Fruit fly (Drosophila melanogaster): ENCODE measurements around the gene SoYb.

The SoYb gene

DNA sequence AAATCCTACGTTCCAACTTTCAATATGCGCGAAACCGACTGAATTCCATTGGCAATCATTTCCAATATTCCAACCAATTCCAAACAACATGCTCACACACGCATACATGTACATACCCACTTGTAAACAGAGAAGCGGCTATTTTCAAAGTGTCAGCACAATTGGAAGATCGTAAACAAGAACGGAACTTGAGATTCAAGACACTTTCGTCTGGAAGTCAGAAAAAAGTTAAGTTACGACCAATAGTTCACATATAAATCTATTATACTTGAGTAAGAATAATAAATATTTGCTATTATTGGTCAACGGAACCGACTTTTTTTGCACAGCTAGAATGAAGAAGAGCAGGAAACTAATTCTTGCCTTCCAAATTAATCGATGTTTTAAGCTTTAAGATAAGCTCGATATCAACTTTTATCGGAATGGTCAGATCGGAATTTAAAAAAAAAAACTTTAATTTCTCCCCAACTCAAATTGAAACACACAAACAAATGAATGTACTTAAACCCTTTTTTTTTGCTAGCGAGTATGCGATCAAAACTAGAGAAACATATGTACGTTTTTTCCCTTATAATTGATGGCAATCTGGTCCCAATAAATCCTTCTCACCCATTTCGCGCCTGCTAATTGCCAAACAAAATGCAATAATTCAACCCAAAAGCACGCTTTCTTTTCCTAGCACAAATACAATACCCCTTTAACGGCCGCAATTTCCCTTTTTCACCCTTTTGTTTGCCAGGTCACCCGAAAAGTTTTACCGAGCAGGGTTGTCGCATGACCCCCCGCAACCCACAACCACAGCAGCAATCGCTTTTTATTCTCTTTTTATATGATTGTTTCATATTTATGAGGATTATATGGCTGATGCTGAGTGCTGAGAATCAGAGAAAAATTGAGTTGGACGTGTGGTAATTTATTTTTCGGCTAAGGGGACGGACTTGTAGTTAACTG lies at the start of gene SoYb, which contains the start of gene CG31875:
SoYb (minus strand) TSS at position 329 of the 951 bp plus-strand sequence.
CG31875 (minus strand) TSS at position 329 of the 951 bp plus-strand sequence.
- TF ChIP-seq gl (tag; optimal IDR thresholded peaks at IDR 0.05), result no peak
- TF ChIP-seq CG8159 (tag; optimal IDR thresholded peaks at IDR 0.05), result no peak
- TF ChIP-seq CG10348 (GFP tag; IDR thresholded peaks at IDR 0.05), result no peak
- TF ChIP-seq Pif1A (GFP tag; optimal IDR thresholded peaks at IDR 0.05), result no peak
- TF ChIP-seq CG9948 (tag; optimal IDR thresholded peaks at IDR 0.05), result no peak
- TF ChIP-seq fd96Ca (GFP tag; IDR thresholded peaks at IDR 0.05), result no peak
- no peak for TF ChIP-seq Snoo (tag; optimal IDR thresholded peaks at IDR 0.05)
- no peak for TF ChIP-seq EcR (GFP tag; optimal IDR thresholded peaks at IDR 0.05)
- TF ChIP-seq CG4496 (GFP tag; IDR thresholded peaks at IDR 0.05), result no peak
- TF ChIP-seq CG34367 (tag; optimal IDR thresholded peaks at IDR 0.05), result no peak
- TF ChIP-seq CG8301 (tag; optimal IDR thresholded peaks at IDR 0.05), result no peak
- TF ChIP-seq CG13204 (GFP tag; optimal IDR thresholded peaks at IDR 0.05), result no peak
- no peak for TF ChIP-seq CG15710 (tag; optimal IDR thresholded peaks at IDR 0.05)

dm6 chr2L:10049280-10049679 lies 46.7 kb upstream of the SoYb start, which contains the start of gene CG33301:
Gene CG33301, plus strand, starts transcription at chr2L:10049580.
- no peak for TF ChIP-seq CG34367 (tag; optimal IDR thresholded peaks at IDR 0.05)
- TF ChIP-seq CG8159 (tag; optimal IDR thresholded peaks at IDR 0.05), result no peak
- no peak for TF ChIP-seq Pif1B (GFP tag; optimal IDR thresholded peaks at IDR 0.05)
- TF ChIP-seq fd96Ca (GFP tag; IDR thresholded peaks at IDR 0.05), result no peak
- TF ChIP-seq CG13204 (GFP tag; optimal IDR thresholded peaks at IDR 0.05), result no peak
- TF ChIP-seq EcR (GFP tag; optimal IDR thresholded peaks at IDR 0.05), result no peak
- no peak for TF ChIP-seq gl (tag; optimal IDR thresholded peaks at IDR 0.05)

dm6 chr2L:10035786-10036364 lies 33.3 kb upstream of the SoYb start:
- TF ChIP-seq fd96Ca (GFP tag; IDR thresholded peaks at IDR 0.05), result peak; percentile 38; the same call in 2 of the 3 replicates
- peak; percentile 40 for TF ChIP-seq EcR (GFP tag; optimal IDR thresholded peaks at IDR 0.05)
- TF ChIP-seq rn (GFP tag; IDR thresholded peaks at IDR 0.05), result no peak
- TF ChIP-seq CG14655 (GFP tag; optimal IDR thresholded peaks at IDR 0.05), result peak; percentile 31
- no peak for TF ChIP-seq Snoo (tag; optimal IDR thresholded peaks at IDR 0.05)
- TF ChIP-seq Ets98B (GFP tag; IDR thresholded peaks at IDR 0.05), result peak; percentile 7; the same call in 1 of the 2 replicates
- no peak for TF ChIP-seq gl (tag; optimal IDR thresholded peaks at IDR 0.05)
- peak; percentile 34 for TF ChIP-seq CG17806 (tag; optimal IDR thresholded peaks at IDR 0.05)
- no peak for TF ChIP-seq Pif1B (GFP tag; optimal IDR thresholded peaks at IDR 0.05)
- peak; percentile 47 for TF ChIP-seq CG15710 (tag; optimal IDR thresholded peaks at IDR 0.05)
- TF ChIP-seq CG32121 (GFP tag; IDR thresholded peaks at IDR 0.05), result no peak
- TF ChIP-seq CG8301 (tag; optimal IDR thresholded peaks at IDR 0.05), result no peak
- TF ChIP-seq D1 (tag; optimal IDR thresholded peaks at IDR 0.05), result no peak
- TF ChIP-seq CG10348 (GFP tag; IDR thresholded peaks at IDR 0.05), result no peak
- TF ChIP-seq CG8159 (tag; optimal IDR thresholded peaks at IDR 0.05), result peak; percentile 35
- TF ChIP-seq CG34367 (tag; optimal IDR thresholded peaks at IDR 0.05), result peak; percentile 39
- peak; percentile 36 for TF ChIP-seq CG9948 (tag; optimal IDR thresholded peaks at IDR 0.05)
- TF ChIP-seq CG13204 (GFP tag; optimal IDR thresholded peaks at IDR 0.05), result no peak
- TF ChIP-seq CG12605 (GFP tag; IDR thresholded peaks at IDR 0.05), result no peak
- TF ChIP-seq Pif1A (GFP tag; optimal IDR thresholded peaks at IDR 0.05), result peak; percentile 25
- TF ChIP-seq CG4496 (GFP tag; IDR thresholded peaks at IDR 0.05), result no peak

DNA sequence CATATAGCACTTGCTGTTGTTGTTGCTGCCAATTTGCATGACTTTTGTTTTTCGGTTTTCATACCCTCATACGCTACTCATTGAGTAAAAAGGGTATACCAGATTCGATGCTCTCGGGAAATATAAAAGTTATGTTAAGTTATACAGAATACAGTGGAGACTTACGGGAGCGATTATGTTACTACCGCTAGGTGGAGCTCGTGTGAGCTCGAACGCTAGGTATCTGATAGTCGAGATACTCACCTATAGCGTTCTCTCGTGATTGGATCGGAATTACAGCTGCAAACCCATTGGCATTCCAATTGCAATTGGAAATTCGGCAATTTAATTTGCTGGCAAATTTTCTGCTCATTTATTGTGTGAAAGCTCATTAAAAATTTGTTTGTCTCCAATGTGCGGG lies 30.9 kb upstream of the SoYb start:
- TF ChIP-seq fd96Ca (GFP tag; IDR thresholded peaks at IDR 0.05) (peak; percentile 50; the same call in 1 of the 3 replicates), CG14655 (GFP tag; optimal IDR thresholded peaks at IDR 0.05) (peak; percentile 12), Ets98B (GFP tag; IDR thresholded peaks at IDR 0.05) (peak; percentile 35), CG34367 (tag; optimal IDR thresholded peaks at IDR 0.05) (no peak), CG8159 (tag; optimal IDR thresholded peaks at IDR 0.05) (no peak), CG4496 (GFP tag; IDR thresholded peaks at IDR 0.05) (peak; percentile 62; the same call in 2 of the 3 replicates), CG32121 (GFP tag; IDR thresholded peaks at IDR 0.05) (peak; percentile 40; the same call in 1 of the 2 replicates)

DNA sequence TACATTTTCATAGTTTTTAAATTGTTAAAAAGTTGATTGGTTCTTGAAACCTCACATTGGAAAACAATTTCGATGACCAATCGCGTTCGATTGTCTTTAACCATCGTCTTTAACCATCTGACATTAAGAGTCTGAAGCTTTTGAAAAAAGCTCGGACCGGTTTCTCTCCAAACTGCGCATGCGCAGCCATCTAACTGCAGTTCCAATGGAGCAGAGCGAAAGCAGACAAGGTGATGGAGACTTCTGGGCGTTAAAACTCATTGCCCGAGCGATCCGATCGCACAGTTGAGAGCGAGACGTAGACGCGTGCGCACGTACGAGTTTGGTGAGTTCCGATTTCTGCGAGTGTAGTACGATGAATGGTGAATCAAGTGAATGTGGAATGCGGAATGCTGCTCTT lies 29.9 kb upstream of the SoYb start, which contains the start of gene obst-B:
obst-B (plus strand) TSS at position 276 of the 400 bp plus-strand sequence.
- TF ChIP-seq Pif1B (GFP tag; optimal IDR thresholded peaks at IDR 0.05) (peak; percentile 33), CG15710 (tag; optimal IDR thresholded peaks at IDR 0.05) (no peak)

dm6 chr2L:10026376-10026775 lies 23.8 kb upstream of the SoYb start, which contains the start of gene CG13127:
Gene CG13127, plus strand, starts transcription at chr2L:10026676.
- TF ChIP-seq gl (tag; optimal IDR thresholded peaks at IDR 0.05) (no peak), CG17806 (tag; optimal IDR thresholded peaks at IDR 0.05) (no peak), rn (GFP tag; IDR thresholded peaks at IDR 0.05) (no peak), D1 (tag; optimal IDR thresholded peaks at IDR 0.05) (no peak), CG4496 (GFP tag; IDR thresholded peaks at IDR 0.05) (no peak), CG9948 (tag; optimal IDR thresholded peaks at IDR 0.05) (no peak), CG15710 (tag; optimal IDR thresholded peaks at IDR 0.05) (no peak), CG12605 (GFP tag; IDR thresholded peaks at IDR 0.05) (no peak), CG10348 (GFP tag; IDR thresholded peaks at IDR 0.05) (no peak), CG8301 (tag; optimal IDR thresholded peaks at IDR 0.05) (no peak), CG34367 (tag; optimal IDR thresholded peaks at IDR 0.05) (no peak), Snoo (tag; optimal IDR thresholded peaks at IDR 0.05) (no peak), EcR (GFP tag; optimal IDR thresholded peaks at IDR 0.05) (no peak), Ets98B (GFP tag; IDR thresholded peaks at IDR 0.05) (no peak), CG8159 (tag; optimal IDR thresholded peaks at IDR 0.05) (no peak), CG13204 (GFP tag; optimal IDR thresholded peaks at IDR 0.05) (no peak), Pif1B (GFP tag; optimal IDR thresholded peaks at IDR 0.05) (no peak)
